Fruit fly (Drosophila melanogaster) whole organism, embryonic: ENCODE results near the gene Appl.

Experiments used
- Abd-B ChIP-seq: fragments of 200-800 bp; sonication (Bioruptor generic); optimal IDR thresholded peaks from 2 replicates; lab custom pipeline; 2018; ENCODE audit warnings: missing biosample characterization, mild to moderate bottlenecking, missing genetic modification characterization, moderate library complexity
- Bgb ChIP-seq: fragments of 200-800 bp; sonication (Bioruptor generic); IDR thresholded peaks from 2 replicates; pipeline ENCODE4 v1.3.6; 2022; ENCODE audit warnings: missing biosample characterization, missing genetic modification characterization; ENCODE audit not compliant: partially characterized antibody
- CG10321 ChIP-seq: fragments of 200-800 bp; sonication (Bioruptor generic); IDR thresholded peaks from 2 replicates; pipeline ENCODE4 v1.3.6; 2022; ENCODE audit warnings: missing biosample characterization, missing genetic modification characterization
- CG12155 ChIP-seq: fragments of 200-800 bp; sonication (Bioruptor generic); optimal IDR thresholded peaks from 3 replicates; lab custom pipeline; 2016; ENCODE audit warnings: missing biosample characterization, missing genetic modification characterization
- CG12219 ChIP-seq: fragments of 200-800 bp; sonication (Bioruptor generic); optimal IDR thresholded peaks from 3 replicates; lab custom pipeline; 2018; ENCODE audit warnings: missing biosample characterization, mild to moderate bottlenecking, missing genetic modification characterization
- CG13775 ChIP-seq: fragments of 200-800 bp; sonication (Bioruptor generic); optimal IDR thresholded peaks from 3 replicates; lab custom pipeline; 2017; ENCODE audit warnings: missing biosample characterization, mild to moderate bottlenecking, missing genetic modification characterization
- CG13894 ChIP-seq: fragments of 200-800 bp; sonication (Bioruptor generic); optimal IDR thresholded peaks from 3 replicates; lab custom pipeline; 2018; ENCODE audit warnings: missing biosample characterization, mild to moderate bottlenecking, missing genetic modification characterization, moderate library complexity
- CG1603 ChIP-seq: fragments of 200-800 bp; sonication (Bioruptor generic); optimal IDR thresholded peaks from 2 replicates; lab custom pipeline; 2019; ENCODE audit warnings: missing biosample characterization, mild to moderate bottlenecking, missing genetic modification characterization, moderate library complexity
- CG16815 ChIP-seq: fragments of 200-800 bp; sonication (Bioruptor generic); optimal IDR thresholded peaks from 3 replicates; lab custom pipeline; 2017; ENCODE audit warnings: missing biosample characterization, mild to moderate bottlenecking, missing genetic modification characterization
- CG1832 ChIP-seq: fragments of 200-800 bp; sonication (Bioruptor generic); optimal IDR thresholded peaks from 2 replicates; lab custom pipeline; 2017; ENCODE audit warnings: missing biosample characterization, mild to moderate bottlenecking, missing genetic modification characterization, inconsistent platforms
- CG2116 ChIP-seq: fragments of 200-800 bp; sonication (Bioruptor generic); optimal IDR thresholded peaks from 3 replicates; lab custom pipeline; 2018; ENCODE audit warnings: missing biosample characterization, mild to moderate bottlenecking, missing genetic modification characterization
- CG2199 ChIP-seq: fragments of 200-800 bp; sonication (Bioruptor generic); IDR thresholded peaks from 3 replicates; pipeline ENCODE4 v1.3.6; 2022; ENCODE audit warnings: missing biosample characterization, missing genetic modification characterization
- CG30403 ChIP-seq: fragments of 200-800 bp; sonication (Bioruptor generic); optimal IDR thresholded peaks from 3 replicates; lab custom pipeline; 2016; ENCODE audit warnings: missing biosample characterization, missing genetic modification characterization
- CG31224 ChIP-seq: fragments of 200-800 bp; sonication (Bioruptor generic); IDR thresholded peaks from 2 replicates; pipeline ENCODE4 v1.3.6; 2022; ENCODE audit warnings: missing biosample characterization, missing genetic modification characterization
- CG3838 ChIP-seq: fragments of 200-800 bp; sonication (Bioruptor generic); optimal IDR thresholded peaks from 3 replicates; lab custom pipeline; 2016; ENCODE audit warnings: missing biosample characterization, missing genetic modification characterization
- CG7786 ChIP-seq: fragments of 200-800 bp; sonication (Bioruptor generic); optimal IDR thresholded peaks from 2 replicates; lab custom pipeline; 2016; ENCODE audit warnings: missing biosample characterization, missing genetic modification characterization
- CG8478 ChIP-seq: fragments of >200 bp; optimal IDR thresholded peaks from 2 replicates; lab custom pipeline; 2018
- CG8924 ChIP-seq: fragments of 200-800 bp; optimal IDR thresholded peaks from 3 replicates; lab custom pipeline; 2019; ENCODE audit warnings: missing biosample characterization, mild to moderate bottlenecking, missing genetic modification characterization, moderate library complexity
- CG9817 ChIP-seq: fragments of 200-800 bp; sonication (Bioruptor generic); optimal IDR thresholded peaks from 2 replicates; lab custom pipeline; 2018; ENCODE audit warnings: missing biosample characterization, mild to moderate bottlenecking, missing genetic modification characterization, moderate library complexity
- CG9876 ChIP-seq: fragments of 200-800 bp; sonication (Bioruptor generic); optimal IDR thresholded peaks from 2 replicates; lab custom pipeline; 2016; ENCODE audit warnings: missing biosample characterization, missing genetic modification characterization
- Doc3 ChIP-seq: fragments of 200-800 bp; sonication (Bioruptor generic); IDR thresholded peaks from 3 replicates; pipeline ENCODE4 v1.3.6; 2022; ENCODE audit warnings: missing biosample characterization, missing genetic modification characterization; ENCODE audit not compliant: partially characterized antibody
- Dp ChIP-seq: fragments of 200-800 bp; sonication (Bioruptor generic); optimal IDR thresholded peaks from 2 replicates; lab custom pipeline; 2018; ENCODE audit warnings: missing biosample characterization, mild to moderate bottlenecking, missing genetic modification characterization, moderate library complexity
- Eip74EF ChIP-seq, 2 experiments: fragments of 200-800 bp in 1 of 2; fragments of >200 bp in 1 of 2; sonication (Bioruptor generic) in 1 of 2; optimal IDR thresholded peaks; 2 replicates each; lab custom pipeline; 2017 to 2019; ENCODE audit warnings: missing biosample characterization in 2 of 2, missing genetic modification characterization in 2 of 2, mild to moderate bottlenecking in 1 of 2, moderate library complexity in 1 of 2
- Ets97D ChIP-seq: fragments of 200-800 bp; sonication (Bioruptor generic); optimal IDR thresholded peaks from 3 replicates; lab custom pipeline; 2016; ENCODE audit warnings: missing biosample characterization, missing genetic modification characterization
- Hmr ChIP-seq: fragments of 200-800 bp; sonication (Bioruptor generic); optimal IDR thresholded peaks from 3 replicates; lab custom pipeline; 2017; ENCODE audit warnings: mild to moderate bottlenecking, missing biosample characterization, missing genetic modification reagents, missing genetic modification characterization
- MTF-1 ChIP-seq: fragments of 200-800 bp; sonication (Bioruptor generic); optimal IDR thresholded peaks from 2 replicates; lab custom pipeline; 2018; ENCODE audit warnings: missing biosample characterization, mild to moderate bottlenecking, missing genetic modification characterization, borderline replicate concordance
- Med ChIP-seq: fragments of 200-800 bp; sonication (Bioruptor generic); peaks from one replicate; lab custom pipeline; 2016; ENCODE audit warnings: missing biosample characterization, missing genetic modification characterization, mild to moderate bottlenecking, inconsistent platforms, moderate library complexity
- Nf-YB ChIP-seq: fragments of 200-800 bp; sonication (Bioruptor generic); optimal IDR thresholded peaks from 3 replicates; lab custom pipeline; 2019; ENCODE audit warnings: missing biosample characterization, mild to moderate bottlenecking, missing genetic modification characterization, moderate library complexity
- Nf-YC ChIP-seq: fragments of 200-800 bp; optimal IDR thresholded peaks from 3 replicates; lab custom pipeline; 2019; ENCODE audit warnings: missing biosample characterization, mild to moderate bottlenecking, missing genetic modification characterization, moderate library complexity
- Pdp1 ChIP-seq, 2 experiments: fragments of 200-800 bp; sonication (Bioruptor generic); optimal IDR thresholded peaks; 3 replicates each; lab custom pipeline; 2016; ENCODE audit warnings: missing biosample characterization in 2 of 2, missing genetic modification characterization in 2 of 2, mild to moderate bottlenecking in 1 of 2, moderate library complexity in 1 of 2
- Sry-δ ChIP-seq: fragments of 200-800 bp; sonication (Bioruptor generic); optimal IDR thresholded peaks from 2 replicates; lab custom pipeline; 2016; ENCODE audit warnings: missing biosample characterization, missing genetic modification characterization
- Trl ChIP-seq, 3 experiments: fragments of >200 bp in 2 of 3; fragments of 200-800 bp in 1 of 3; sonication (Bioruptor generic) in 1 of 3; optimal IDR thresholded peaks; 2 replicates in 1 of 3; 3 replicates in 2 of 3; lab custom pipeline; 2016 to 2017; ENCODE audit warnings: missing biosample characterization in 1 of 3, missing genetic modification characterization in 1 of 3
- YL-1 ChIP-seq: fragments of 200-800 bp; sonication (Bioruptor generic); optimal IDR thresholded peaks from 3 replicates; lab custom pipeline; 2017; ENCODE audit warnings: missing biosample characterization, mild to moderate bottlenecking, missing genetic modification characterization
- amos ChIP-seq: fragments of 200-800 bp; sonication (Bioruptor generic); IDR thresholded peaks from 2 replicates; pipeline ENCODE4 v1.3.6; 2022; ENCODE audit warnings: missing biosample characterization, missing genetic modification characterization; ENCODE audit not compliant: partially characterized antibody
- ash1 ChIP-seq: fragments of 200-800 bp; sonication (Bioruptor generic); optimal IDR thresholded peaks from 2 replicates; lab custom pipeline; 2018; ENCODE audit warnings: missing biosample characterization, mild to moderate bottlenecking, missing genetic modification characterization
- bigmax ChIP-seq: fragments of 200-800 bp; sonication (Bioruptor generic); optimal IDR thresholded peaks from 2 replicates; lab custom pipeline; 2018; ENCODE audit warnings: missing biosample characterization, mild to moderate bottlenecking, missing genetic modification characterization
- chif ChIP-seq, 2 experiments: fragments of 200-800 bp; sonication (Bioruptor generic); optimal IDR thresholded peaks; 3 replicates each; lab custom pipeline; 2016; ENCODE audit warnings: missing biosample characterization in 2 of 2, missing genetic modification characterization in 2 of 2
- ci ChIP-seq: fragments of 200-800 bp; sonication (Bioruptor generic); IDR thresholded peaks from 3 replicates; pipeline ENCODE4 v1.3.6; 2022; ENCODE audit warnings: missing biosample characterization, missing genetic modification characterization
- dimm ChIP-seq: fragments of 200-800 bp; sonication (Bioruptor generic); IDR thresholded peaks from 2 replicates; pipeline ENCODE4 v1.3.6; 2022; ENCODE audit warnings: missing biosample characterization, missing genetic modification characterization
- dpn ChIP-seq, 2 experiments: fragments of 200-800 bp; sonication (Bioruptor generic); optimal IDR thresholded peaks; 3 replicates each; lab custom pipeline; 2016; ENCODE audit warnings: missing biosample characterization in 2 of 2, missing genetic modification characterization in 2 of 2
- hb ChIP-seq: fragments of 200-800 bp; sonication (Bioruptor generic); IDR thresholded peaks from 3 replicates; pipeline ENCODE4 v1.3.6; 2022; ENCODE audit warnings: missing biosample characterization, missing genetic modification characterization; ENCODE audit not compliant: partially characterized antibody
- phol ChIP-seq: fragments of 200-800 bp; sonication (Bioruptor generic); optimal IDR thresholded peaks from 3 replicates; lab custom pipeline; 2018; ENCODE audit warnings: missing biosample characterization, mild to moderate bottlenecking, missing genetic modification characterization, moderate library complexity
- pita ChIP-seq: fragments of 200-800 bp; sonication (Bioruptor generic); optimal IDR thresholded peaks from 2 replicates; lab custom pipeline; 2017; ENCODE audit warnings: missing biosample characterization, mild to moderate bottlenecking, missing genetic modification characterization
- seq ChIP-seq: fragments of 200-800 bp; sonication (Bioruptor generic); IDR thresholded peaks from 2 replicates; pipeline ENCODE4 v1.3.6; 2022; ENCODE audit warnings: missing biosample characterization, missing genetic modification characterization
- tap ChIP-seq: fragments of 200-800 bp; optimal IDR thresholded peaks from 3 replicates; lab custom pipeline; 2019; ENCODE audit warnings: missing biosample characterization, mild to moderate bottlenecking, missing genetic modification characterization, moderate library complexity
- trh ChIP-seq: fragments of 200-800 bp; sonication (Bioruptor generic); optimal IDR thresholded peaks from 2 replicates; lab custom pipeline; 2016; ENCODE audit warnings: missing biosample characterization, missing genetic modification characterization
- zen2 ChIP-seq: fragments of 200-800 bp; sonication (Bioruptor generic); IDR thresholded peaks from 3 replicates; pipeline ENCODE4 v1.3.6; 2022; ENCODE audit warnings: missing biosample characterization, missing genetic modification characterization; ENCODE audit not compliant: partially characterized antibody

The Appl gene

DNA sequence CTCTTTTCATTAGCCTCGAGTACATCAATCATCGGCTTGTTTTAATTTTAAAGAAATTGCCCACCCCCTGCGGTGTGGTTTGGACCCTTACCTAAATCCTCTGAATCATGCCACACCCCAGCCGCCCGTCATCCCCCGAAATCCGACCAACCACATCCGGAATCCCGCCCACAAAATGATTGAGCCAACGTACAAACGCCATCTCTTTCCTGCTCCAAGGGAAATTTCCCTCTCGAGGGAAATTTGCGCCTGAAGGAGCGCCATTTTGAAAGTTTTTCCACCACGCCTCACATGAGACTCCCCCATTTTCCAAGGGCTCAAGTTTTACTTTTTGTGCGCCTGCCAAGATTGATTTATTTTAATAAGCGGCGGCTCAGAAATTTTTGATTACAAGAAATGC lies 79.7 kb downstream of the Appl start:
- TF ChIP-seq Nf-YB: peak; percentile 93
- TF ChIP-seq Nf-YC (tag; lab: Kevin White, UChicago): peak; percentile 95
- TF ChIP-seq seq: peak; percentile 53; the same call in 1 of the 2 replicates
- TF ChIP-seq phol (tag; lab: Kevin White, UChicago): peak; percentile 13
- TF ChIP-seq CG10321: peak; percentile 75
- peak; percentile 21 for TF ChIP-seq CG1832 (GFP tag; lab: Kevin White, UChicago)
- no peak for TF ChIP-seq CG16815 (GFP tag; lab: Kevin White, UChicago)
- TF ChIP-seq Doc3 (GFP tag; lab: Robert Waterston, UW): no peak
- TF ChIP-seq CG13894: no peak

- TF ChIP-seq CG12219 (no peak), ash1 (GFP tag; lab: Kevin White, UChicago) (no peak), trh (GFP tag; lab: Kevin White, UChicago) (no peak), hb (GFP tag; lab: Robert Waterston, UW) (no peak), CG9876 (GFP tag; lab: Kevin White, UChicago) (no peak), zen2 (GFP tag; lab: Robert Waterston, UW) (no peak), CG8924 (peak; percentile 44), tap (tag; lab: Kevin White, UChicago) (no peak), Med (GFP tag; lab: Kevin White, UChicago) (peak; percentile 70), Hmr (GFP tag; lab: Kevin White, UChicago) (no peak), bigmax (GFP tag; lab: Kevin White, UChicago) (no peak), Sry-δ (GFP tag; lab: Kevin White, UChicago) (no peak), CG2116 (GFP tag; lab: Kevin White, UChicago) (no peak), dpn (GFP tag; optimal IDR thresholded peaks at IDR 0.05; lab: Kevin White, UChicago) (no peak), YL-1 (GFP tag; lab: Kevin White, UChicago) (peak; percentile 56), CG8478 (lab: Kevin White, UChicago) (peak; percentile 78), Bgb (no peak), Dp (GFP tag; lab: Kevin White, UChicago) (peak; percentile 51), CG3838 (no peak), Abd-B (GFP tag; lab: Kevin White, UChicago) (no peak), CG30403 (GFP tag; lab: Kevin White, UChicago) (no peak), Trl (optimal IDR thresholded peaks at IDR 0.05; lab: Kevin White, UChicago) (peak; percentile 7 to 53), Trl (GFP tag; optimal IDR thresholded peaks at IDR 0.05; lab: Kevin White, UChicago) (no peak), CG1832 (GFP tag; lab: Kevin White, UChicago) (peak; percentile 73), CG12155 (GFP tag; lab: Kevin White, UChicago) (peak; percentile 9), chif (GFP tag; optimal IDR thresholded peaks at IDR 0.05; lab: Kevin White, UChicago) (no peak), CG31224 (GFP tag; lab: Robert Waterston, UW) (no peak), amos (GFP tag; lab: Robert Waterston, UW) (no peak), CG1603 (peak; percentile 33), dimm (no peak), pita (GFP tag; lab: Kevin White, UChicago) (no peak), Pdp1 (GFP tag; optimal IDR thresholded peaks at IDR 0.05; lab: Kevin White, UChicago) (peak in 1 of 2 experiments; percentile 13), CG7786 (GFP tag; lab: Kevin White, UChicago) (no peak), Eip74EF (GFP tag; optimal IDR thresholded peaks at IDR 0.05; lab: Kevin White, UChicago) (no peak), Ets97D (GFP tag; lab: Kevin White, UChicago) (peak; percentile 10), CG13775 (GFP tag; lab: Kevin White, UChicago) (peak; percentile 49), ci (GFP tag; lab: Robert Waterston, UW) (0 out of 3 replicates have a peak, but pooled peaks have one; percentile 14), CG9817 (tag; lab: Kevin White, UChicago) (no peak), MTF-1 (GFP tag; lab: Kevin White, UChicago) (no peak), CG2199 (GFP tag; lab: Robert Waterston, UW) (0 out of 3 replicates have a peak, but pooled peaks have one; percentile 41)
Observed at dm6 chrX:616761-617476, 86.6 kb downstream of the Appl start.
